Worm (Caenorhabditis elegans): ENCODE data around the gene H14E04.2.

DNA sequence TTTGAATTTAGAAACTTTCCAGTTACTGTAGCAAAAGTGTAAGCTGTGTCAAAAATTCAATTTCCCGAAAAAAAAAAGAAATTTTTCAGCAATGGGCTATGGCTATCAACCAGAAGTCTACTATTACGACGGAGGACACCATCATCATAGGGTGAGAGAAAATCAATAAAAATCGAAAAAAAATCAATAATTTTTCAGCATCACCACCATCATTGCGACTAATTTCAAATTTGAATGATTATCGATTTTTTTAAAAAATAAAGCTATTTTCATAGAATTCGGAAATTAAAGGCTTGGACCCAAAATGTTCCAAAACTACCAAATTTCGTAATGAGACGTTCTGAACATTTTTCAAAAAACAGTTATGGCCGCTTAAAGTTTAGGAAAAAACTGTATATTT lies 47.6 kb downstream of the H14E04.2 start:
- no peak for TF ChIP-seq fos-1 (tag; optimal IDR thresholded peaks at IDR 0.05)
- TF ChIP-seq pha-4 (GFP tag; IDR thresholded peaks at IDR 0.05), result no peak
- TF ChIP-seq pha-4 (tag; optimal IDR thresholded peaks at IDR 0.05), result no peak
- TF ChIP-seq nhr-76 (tag; optimal IDR thresholded peaks at IDR 0.05), result no peak
- TF ChIP-seq egl-27 (tag; optimal IDR thresholded peaks at IDR 0.05), result no peak
